Fruit fly (Drosophila melanogaster) whole organism, embryonic: ENCODE data around the gene Ilp6.

Source experiments
- Ada2b ChIP-seq: fragments of 200-800 bp; sonication (Bioruptor generic); IDR thresholded peaks from 2 replicates; pipeline ENCODE4 v1.3.6; 2022; ENCODE audit warnings: missing biosample characterization, missing genetic modification characterization
- BEAF-32 ChIP-seq: fragments of 200-800 bp; sonication (Bioruptor generic); optimal IDR thresholded peaks from 3 replicates; lab custom pipeline; 2017; ENCODE audit warnings: missing biosample characterization, missing genetic modification characterization, mild to moderate bottlenecking, moderate library complexity, missing genetic modification reagents
- CG11695 ChIP-seq: fragments of 200-800 bp; sonication (Bioruptor generic); IDR thresholded peaks from 3 replicates; pipeline ENCODE4 v1.3.6; 2022; ENCODE audit warnings: missing biosample characterization, missing genetic modification characterization
- CG12219 ChIP-seq: fragments of 200-800 bp; sonication (Bioruptor generic); optimal IDR thresholded peaks from 3 replicates; lab custom pipeline; 2018; ENCODE audit warnings: missing biosample characterization, mild to moderate bottlenecking, missing genetic modification characterization
- CG12744 ChIP-seq: fragments of 200-800 bp; sonication (Bioruptor generic); optimal IDR thresholded peaks from 2 replicates; lab custom pipeline; 2016; ENCODE audit warnings: missing biosample characterization, missing genetic modification characterization
- CG15073 ChIP-seq: fragments of 200-800 bp; sonication (Bioruptor generic); optimal IDR thresholded peaks from 2 replicates; lab custom pipeline; 2016; ENCODE audit warnings: missing biosample characterization, missing genetic modification characterization
- CG15601 ChIP-seq: fragments of 200-800 bp; sonication (Bioruptor generic); optimal IDR thresholded peaks from 3 replicates; lab custom pipeline; 2019; ENCODE audit warnings: missing biosample characterization, mild to moderate bottlenecking, missing genetic modification characterization, moderate library complexity
- CG15696 ChIP-seq: fragments of 200-800 bp; sonication (Bioruptor generic); optimal IDR thresholded peaks from 2 replicates; lab custom pipeline; 2019; ENCODE audit warnings: missing biosample characterization, mild to moderate bottlenecking, missing genetic modification characterization, moderate library complexity
- CG17612 ChIP-seq: fragments of 200-800 bp; sonication (Bioruptor generic); IDR thresholded peaks from 2 replicates; pipeline ENCODE4 v1.3.6; 2022; ENCODE audit warnings: missing biosample characterization, missing genetic modification characterization
- CG18599 ChIP-seq: fragments of 200-800 bp; sonication (Bioruptor generic); optimal IDR thresholded peaks from 3 replicates; lab custom pipeline; 2017; ENCODE audit warnings: missing biosample characterization, missing genetic modification characterization, mild to moderate bottlenecking, moderate library complexity, missing genetic modification reagents
- CG34422 ChIP-seq: fragments of 200-800 bp; sonication (Bioruptor generic); IDR thresholded peaks from 3 replicates; pipeline ENCODE4 v1.3.6; 2022; ENCODE audit warnings: missing biosample characterization, missing genetic modification characterization
- CG4360 ChIP-seq: fragments of 200-800 bp; sonication (Bioruptor generic); IDR thresholded peaks from 2 replicates; pipeline ENCODE4 v1.3.6; 2022; ENCODE audit warnings: missing biosample characterization, missing genetic modification characterization
- CG43689 ChIP-seq: fragments of 200-800 bp; sonication (Bioruptor generic); IDR thresholded peaks from 2 replicates; pipeline ENCODE4 v1.3.6; 2022; ENCODE audit warnings: missing biosample characterization, missing genetic modification characterization
- CG4820 ChIP-seq: fragments of 200-800 bp; sonication (Bioruptor generic); optimal IDR thresholded peaks from 3 replicates; lab custom pipeline; 2016; ENCODE audit warnings: missing biosample characterization, missing genetic modification characterization
- CG7357 ChIP-seq: fragments of 200-800 bp; sonication (Bioruptor generic); IDR thresholded peaks from 3 replicates; pipeline ENCODE4 v1.3.6; 2022; ENCODE audit warnings: missing biosample characterization, missing genetic modification characterization
- CG7963 ChIP-seq: fragments of 200-800 bp; sonication (Bioruptor generic); IDR thresholded peaks from 3 replicates; pipeline ENCODE4 v1.3.6; 2022; ENCODE audit warnings: missing biosample characterization, missing genetic modification characterization; ENCODE audit not compliant: partially characterized antibody
- CG8359 ChIP-seq: fragments of 200-800 bp; sonication (Bioruptor generic); optimal IDR thresholded peaks from 2 replicates; lab custom pipeline; 2017; ENCODE audit warnings: missing biosample characterization, mild to moderate bottlenecking, missing genetic modification characterization, borderline replicate concordance
- CG8924 ChIP-seq: fragments of 200-800 bp; optimal IDR thresholded peaks from 3 replicates; lab custom pipeline; 2019; ENCODE audit warnings: missing biosample characterization, mild to moderate bottlenecking, missing genetic modification characterization, moderate library complexity
- CG8944 ChIP-seq: fragments of 200-800 bp; sonication (Bioruptor generic); optimal IDR thresholded peaks from 3 replicates; lab custom pipeline; 2016; ENCODE audit warnings: missing biosample characterization, missing genetic modification characterization
- CG9727 ChIP-seq: fragments of 200-800 bp; sonication (Bioruptor generic); optimal IDR thresholded peaks from 3 replicates; lab custom pipeline; 2017; ENCODE audit warnings: missing biosample characterization, mild to moderate bottlenecking, missing genetic modification characterization
- CG9797 ChIP-seq: fragments of 200-800 bp; sonication (Bioruptor generic); optimal IDR thresholded peaks from 3 replicates; lab custom pipeline; 2018; ENCODE audit warnings: missing biosample characterization, mild to moderate bottlenecking, missing genetic modification characterization
- Chrac-16 ChIP-seq: fragments of 200-800 bp; sonication (Bioruptor generic); optimal IDR thresholded peaks from 3 replicates; lab custom pipeline; 2016; ENCODE audit warnings: missing biosample characterization, missing genetic modification characterization
- D19A ChIP-seq: fragments of 200-800 bp; optimal IDR thresholded peaks from 3 replicates; lab custom pipeline; 2019; ENCODE audit warnings: missing biosample characterization, mild to moderate bottlenecking, missing genetic modification characterization, moderate library complexity
- E2f2 ChIP-seq: fragments of 200-800 bp; sonication (Bioruptor generic); IDR thresholded peaks from 2 replicates; pipeline ENCODE4 v1.3.6; 2022; ENCODE audit warnings: missing biosample characterization, missing genetic modification characterization
- GATAe ChIP-seq: fragments of 200-800 bp; sonication (Bioruptor generic); conservative IDR thresholded peaks from 2 replicates; pipeline ENCODE4 v1.3.6; 2022; ENCODE audit warnings: missing biosample characterization, missing genetic modification characterization
- Hey ChIP-seq: fragments of 200-800 bp; sonication (Bioruptor generic); optimal IDR thresholded peaks from 3 replicates; lab custom pipeline; 2018; ENCODE audit warnings: missing biosample characterization, mild to moderate bottlenecking, missing genetic modification characterization
- HmgD ChIP-seq: fragments of 200-800 bp; sonication (Bioruptor generic); optimal IDR thresholded peaks from 3 replicates; lab custom pipeline; 2016; ENCODE audit warnings: missing biosample characterization, missing genetic modification characterization
- Med ChIP-seq: fragments of 200-800 bp; sonication (Bioruptor generic); peaks from one replicate; lab custom pipeline; 2016; ENCODE audit warnings: missing biosample characterization, missing genetic modification characterization, mild to moderate bottlenecking, inconsistent platforms, moderate library complexity
- NfI ChIP-seq: fragments of 200-800 bp; sonication (Bioruptor generic); optimal IDR thresholded peaks from 3 replicates; lab custom pipeline; 2018; ENCODE audit warnings: missing biosample characterization, mild to moderate bottlenecking, missing genetic modification characterization, moderate library complexity
- Pdp1 ChIP-seq, 2 experiments: fragments of 200-800 bp; sonication (Bioruptor generic); optimal IDR thresholded peaks; 3 replicates each; lab custom pipeline; 2016; ENCODE audit warnings: missing biosample characterization in 2 of 2, missing genetic modification characterization in 2 of 2, mild to moderate bottlenecking in 1 of 2, moderate library complexity in 1 of 2
- Six4 ChIP-seq: fragments of 200-800 bp; sonication (Bioruptor generic); optimal IDR thresholded peaks from 2 replicates; lab custom pipeline; 2016; ENCODE audit warnings: missing biosample characterization, missing genetic modification characterization
- Vsx1 ChIP-seq: fragments of 200-800 bp; sonication (Bioruptor generic); optimal IDR thresholded peaks from 2 replicates; lab custom pipeline; 2017; ENCODE audit warnings: missing biosample characterization, mild to moderate bottlenecking, missing genetic modification characterization, missing genetic modification reagents
- YL-1 ChIP-seq: fragments of 200-800 bp; sonication (Bioruptor generic); optimal IDR thresholded peaks from 3 replicates; lab custom pipeline; 2017; ENCODE audit warnings: missing biosample characterization, mild to moderate bottlenecking, missing genetic modification characterization
- ap ChIP-seq: fragments of 200-800 bp; sonication (Bioruptor generic); IDR thresholded peaks from 2 replicates; pipeline ENCODE4 v1.3.6; 2022; ENCODE audit warnings: missing biosample characterization, missing genetic modification characterization
- bcd ChIP-seq: fragments of 200-800 bp; sonication (Bioruptor generic); optimal IDR thresholded peaks from 2 replicates; lab custom pipeline; 2017; ENCODE audit warnings: missing biosample characterization, mild to moderate bottlenecking, missing genetic modification characterization
- cad ChIP-seq: fragments of >200 bp; optimal IDR thresholded peaks from 2 replicates; lab custom pipeline; 2017; ENCODE audit warnings: missing biosample characterization, missing genetic modification characterization
- chn ChIP-seq: fragments of 200-800 bp; sonication (Bioruptor generic); optimal IDR thresholded peaks from 2 replicates; lab custom pipeline; 2016; ENCODE audit warnings: missing biosample characterization, missing genetic modification characterization
- exex ChIP-seq: fragments of 200-800 bp; sonication (Bioruptor generic); optimal IDR thresholded peaks from 4 replicates; lab custom pipeline; 2018; ENCODE audit warnings: missing biosample characterization, mild to moderate bottlenecking, missing genetic modification characterization, moderate library complexity
- gro ChIP-seq: fragments of 200-800 bp; sonication (Bioruptor generic); optimal IDR thresholded peaks from 2 replicates; lab custom pipeline; 2016; ENCODE audit warnings: missing biosample characterization, missing genetic modification characterization
- insv ChIP-seq, 2 experiments: fragments of 200-800 bp; sonication (Bioruptor generic); optimal IDR thresholded peaks; 3 replicates each; lab custom pipeline; 2016 to 2018; ENCODE audit warnings: missing biosample characterization in 2 of 2, missing genetic modification characterization in 2 of 2
- prd ChIP-seq, 3 experiments: fragments of >200 bp in 2 of 3; fragments of 200-800 bp in 1 of 3; sonication (Bioruptor generic) in 1 of 3; optimal IDR thresholded peaks in 2 of 3; IDR thresholded peaks in 1 of 3; 2 replicates in 2 of 3; 3 replicates in 1 of 3; pipeline versions ENCODE4 v1.3.6 to Lab custom; 2017 to 2022; ENCODE audit warnings: missing biosample characterization in 1 of 3, missing genetic modification characterization in 1 of 3
- rib ChIP-seq: fragments of 200-800 bp; sonication (Bioruptor generic); IDR thresholded peaks from 2 replicates; pipeline ENCODE4 v1.3.6; 2022; ENCODE audit warnings: missing biosample characterization, missing genetic modification characterization
- sd ChIP-seq: fragments of 200-800 bp; sonication (Bioruptor generic); optimal IDR thresholded peaks from 3 replicates; lab custom pipeline; 2018; ENCODE audit warnings: missing biosample characterization, mild to moderate bottlenecking, missing genetic modification characterization, moderate library complexity
- slou ChIP-seq: fragments of 200-800 bp; sonication (Bioruptor generic); optimal IDR thresholded peaks from 3 replicates; lab custom pipeline; 2016; ENCODE audit warnings: missing biosample characterization, missing genetic modification characterization
- sqz ChIP-seq: fragments of 200-800 bp; sonication (Bioruptor generic); optimal IDR thresholded peaks from 3 replicates; lab custom pipeline; 2018; ENCODE audit warnings: missing biosample characterization, mild to moderate bottlenecking, missing genetic modification characterization
- stwl ChIP-seq: fragments of 200-800 bp; sonication (Bioruptor generic); optimal IDR thresholded peaks from 3 replicates; lab custom pipeline; 2018; ENCODE audit warnings: missing biosample characterization, mild to moderate bottlenecking, missing genetic modification characterization, moderate library complexity
- sug ChIP-seq: fragments of 200-800 bp; optimal IDR thresholded peaks from 2 replicates; lab custom pipeline; 2019; ENCODE audit warnings: missing biosample characterization, mild to moderate bottlenecking, missing genetic modification characterization, moderate library complexity
- trem ChIP-seq: fragments of 200-800 bp; optimal IDR thresholded peaks from 3 replicates; lab custom pipeline; 2019; ENCODE audit warnings: missing biosample characterization, mild to moderate bottlenecking, missing genetic modification characterization, moderate library complexity
- wor ChIP-seq: fragments of 200-800 bp; sonication (Bioruptor generic); IDR thresholded peaks from 2 replicates; pipeline ENCODE4 v1.3.6; 2022; ENCODE audit warnings: missing biosample characterization, missing genetic modification characterization
- zf30C ChIP-seq: fragments of 200-800 bp; sonication (Bioruptor generic); optimal IDR thresholded peaks from 3 replicates; lab custom pipeline; 2018; ENCODE audit warnings: missing biosample characterization, mild to moderate bottlenecking, missing genetic modification characterization

Gene Ilp6

dm6 chrX:2349510-2350227 is 15.2 kb upstream of the Ilp6 start:
- no peak for TF ChIP-seq Vsx1 (GFP tag; lab: Kevin White, UChicago)
- peak; percentile 73 for TF ChIP-seq exex (tag; lab: Kevin White, UChicago)
- peak; percentile 22 for TF ChIP-seq sug (tag; lab: Kevin White, UChicago)
- no peak for TF ChIP-seq HmgD (GFP tag; lab: Kevin White, UChicago)
- peak; percentile 22 for TF ChIP-seq sd (tag; lab: Kevin White, UChicago)
- TF ChIP-seq D19A (tag; lab: Kevin White, UChicago): no peak
- peak; percentile 13 for TF ChIP-seq sqz (GFP tag; lab: Kevin White, UChicago)
- no peak for TF ChIP-seq CG34422 (GFP tag; lab: Robert Waterston, UW)
- no peak for TF ChIP-seq CG9727 (GFP tag; lab: Kevin White, UChicago)
- TF ChIP-seq GATAe (GFP tag; lab: Robert Waterston, UW): peak; percentile 69
- no peak for TF ChIP-seq CG8944
- TF ChIP-seq CG18599 (GFP tag; lab: Kevin White, UChicago): no peak
- no peak for TF ChIP-seq CG4360
- no peak for TF ChIP-seq Hey (tag; lab: Kevin White, UChicago)
- no peak for TF ChIP-seq CG12744 (GFP tag; lab: Kevin White, UChicago)
- TF ChIP-seq Chrac-16 (GFP tag; lab: Kevin White, UChicago): no peak
- no peak for TF ChIP-seq CG7357 (GFP tag; lab: Robert Waterston, UW)
- TF ChIP-seq insv (GFP tag; optimal IDR thresholded peaks at IDR 0.05; lab: Kevin White, UChicago): no peak
- no peak for TF ChIP-seq CG4820
- TF ChIP-seq CG43689 (GFP tag; lab: Robert Waterston, UW): no peak
- TF ChIP-seq E2f2 (GFP tag; lab: Robert Waterston, UW): no peak
- no peak for TF ChIP-seq CG11695
- no peak for TF ChIP-seq CG15073
- no peak for TF ChIP-seq CG15601
- no peak for TF ChIP-seq BEAF-32 (GFP tag; lab: Kevin White, UChicago)
- no peak for TF ChIP-seq Ada2b (GFP tag; lab: Robert Waterston, UW)
- TF ChIP-seq cad (GFP tag; lab: Kevin White, UChicago): no peak
- no peak for TF ChIP-seq slou
- peak; percentile 99 for TF ChIP-seq CG8359
- TF ChIP-seq gro (GFP tag; lab: Kevin White, UChicago): no peak
- peak in 1 of 2 experiments; percentile 52 for TF ChIP-seq Pdp1 (GFP tag; optimal IDR thresholded peaks at IDR 0.05; lab: Kevin White, UChicago)
- no peak for TF ChIP-seq prd (optimal IDR thresholded peaks at IDR 0.05; lab: Kevin White, UChicago)
- TF ChIP-seq prd (GFP tag; IDR thresholded peaks at IDR 0.05; lab: Robert Waterston, UW): no peak

- TF ChIP-seq Med (GFP tag; lab: Kevin White, UChicago): no peak
- no peak for TF ChIP-seq ap (GFP tag; lab: Robert Waterston, UW)
- peak; percentile 46 for TF ChIP-seq BEAF-32 (GFP tag; lab: Kevin White, UChicago)
- no peak for TF ChIP-seq CG12219 (GFP tag; lab: Kevin White, UChicago)
- peak in 1 of 2 experiments; percentile 97 for TF ChIP-seq Pdp1 (GFP tag; optimal IDR thresholded peaks at IDR 0.05; lab: Kevin White, UChicago)
- TF ChIP-seq NfI (GFP tag; lab: Kevin White, UChicago): no peak
- TF ChIP-seq Six4: no peak
- TF ChIP-seq trem (tag; lab: Kevin White, UChicago): peak; percentile 32
- no peak for TF ChIP-seq CG7963 (GFP tag; lab: Robert Waterston, UW)
- TF ChIP-seq bcd (GFP tag; lab: Kevin White, UChicago): no peak
- TF ChIP-seq rib (GFP tag; lab: Robert Waterston, UW): no peak
- TF ChIP-seq wor (GFP tag; lab: Robert Waterston, UW): no peak
- peak; percentile 46 for TF ChIP-seq YL-1 (GFP tag; lab: Kevin White, UChicago)
- no peak for TF ChIP-seq CG15696 (tag; lab: Kevin White, UChicago)
- no peak for TF ChIP-seq GATAe (GFP tag; lab: Robert Waterston, UW)
- TF ChIP-seq zf30C (GFP tag; lab: Kevin White, UChicago): no peak
- no peak for TF ChIP-seq CG8924 (tag; lab: Kevin White, UChicago)
- no peak for TF ChIP-seq chn (GFP tag; lab: Kevin White, UChicago)
- TF ChIP-seq stwl (tag; lab: Kevin White, UChicago): peak; percentile 27
- no peak for TF ChIP-seq CG9797 (GFP tag; lab: Kevin White, UChicago)
- TF ChIP-seq CG12744 (GFP tag; lab: Kevin White, UChicago): no peak
- TF ChIP-seq CG17612 (GFP tag; lab: Robert Waterston, UW): no peak
Observed at dm6 chrX:2344370-2344769, 9.9 kb upstream of the Ilp6 start, which contains the start of gene mRpL14. Gene mRpL14 (minus strand): TSS chrX:2344649.
